Worm (Caenorhabditis elegans): ENCODE data around the gene gcy-22.

Gene gcy-22

ce11 chrV:20797918-20798317, 26.9 kb downstream of the gcy-22 start, which contains the start of gene sdf-9:
sdf-9 (plus strand) TSS chrV:20798218.
- TF ChIP-seq egl-44 (GFP tag; IDR thresholded peaks at IDR 0.05) (no peak), F49E8.2 (tag; optimal IDR thresholded peaks at IDR 0.05; ENCODE audit: insufficient read depth) (no peak), T26A5.8 (tag; optimal IDR thresholded peaks at IDR 0.05) (no peak), him-1 (tag; optimal IDR thresholded peaks at IDR 0.05) (no peak), aptf-3 (GFP tag; IDR thresholded peaks at IDR 0.05) (no peak), F57A8.1 (GFP tag; optimal IDR thresholded peaks at IDR 0.05) (no peak), ceh-100 (GFP tag; IDR thresholded peaks at IDR 0.05) (no peak), chd-7 (tag; optimal IDR thresholded peaks at IDR 0.05) (no peak), die-1 (tag; optimal IDR thresholded peaks at IDR 0.05) (no peak), hlh-26 (GFP tag; conservative IDR thresholded peaks at IDR 0.05) (no peak), unc-130 (GFP tag; optimal IDR thresholded peaks at IDR 0.05) (no peak), hsf-1 (GFP tag; IDR thresholded peaks at IDR 0.05) (no peak), attf-6 (GFP tag; IDR thresholded peaks at IDR 0.05) (no peak), C06A6.2 (GFP tag; conservative IDR thresholded peaks at IDR 0.05) (no peak), Y56A3A.18 (GFP tag; IDR thresholded peaks at IDR 0.05) (no peak), ccch-3 (GFP tag; optimal IDR thresholded peaks at IDR 0.05) (no peak), B0019.2 (GFP tag; conservative IDR thresholded peaks at IDR 0.05) (no peak), pha-4 (tag; optimal IDR thresholded peaks at IDR 0.05) (no peak), akir-1 (GFP tag; optimal IDR thresholded peaks at IDR 0.05) (no peak)

- TF ChIP-seq zfh-2 (GFP tag; conservative IDR thresholded peaks at IDR 0.05) (0 out of 2 replicates have a peak, but pooled peaks have one; percentile 13), dox-1 (GFP tag; IDR thresholded peaks at IDR 0.05) (0 out of 2 replicates have a peak, but pooled peaks have one; percentile 15)
These were observed 29.5 kb downstream of the gcy-22 start for ce11 chrV:20795374-20795773.

ce11 chrV:20793761-20794160, 31.1 kb downstream of the gcy-22 start:
- TF ChIP-seq snpc-4 (GFP tag; optimal IDR thresholded peaks at IDR 0.05) (no peak), snpc-4 (tag; optimal IDR thresholded peaks at IDR 0.05) (peak in 1 of 4 experiments; percentile 11), cebp-1 (GFP tag; IDR thresholded peaks at IDR 0.05) (no peak), cebp-1 (tag; optimal IDR thresholded peaks at IDR 0.05) (peak; percentile 50), madf-10 (tag; optimal IDR thresholded peaks at IDR 0.05) (peak; percentile 11), aptf-3 (GFP tag; IDR thresholded peaks at IDR 0.05) (0 out of 2 replicates have a peak, but pooled peaks have one; percentile 67), dox-1 (GFP tag; IDR thresholded peaks at IDR 0.05) (peak; percentile 56), zfh-2 (GFP tag; conservative IDR thresholded peaks at IDR 0.05) (peak; percentile 97), egrh-3 (GFP tag; IDR thresholded peaks at IDR 0.05) (peak; percentile 41; the same call in 1 of the 2 replicates), B0035.1 (tag; optimal IDR thresholded peaks at IDR 0.05) (no peak), nhr-80 (tag; optimal IDR thresholded peaks at IDR 0.05) (peak; percentile 80), athp-1 (tag; optimal IDR thresholded peaks at IDR 0.05) (no peak), K11D2.4 (GFP tag; IDR thresholded peaks at IDR 0.05) (peak; percentile 22; the same call in 1 of the 2 replicates), attf-5 (GFP tag; optimal IDR thresholded peaks at IDR 0.05) (peak; percentile 41), lin-26 (GFP tag; IDR thresholded peaks at IDR 0.05) (no peak), lsl-1 (GFP tag; optimal IDR thresholded peaks at IDR 0.05) (no peak), K12H6.12 (tag; optimal IDR thresholded peaks at IDR 0.05) (peak; percentile 74), mcd-1 (GFP tag; IDR thresholded peaks at IDR 0.05) (peak; percentile 24; the same call in 1 of the 2 replicates), madf-8 (GFP tag; conservative IDR thresholded peaks at IDR 0.05) (no peak)

Measured in whole organism, young adult.